Worm (Caenorhabditis elegans) whole organism, L2 larva: ENCODE measurements around the gene lgc-16.

Source experiments
- F13H6.1 ChIP-seq: sonication (generic microtip); optimal IDR thresholded peaks from 2 replicates; lab custom pipeline; 2016; ENCODE audit warnings: missing genetic modification characterization, missing compliant biosample characterization
- Y55F3AM.14 ChIP-seq: fragments of 200-800 bp; sonication (Bioruptor generic); optimal IDR thresholded peaks from 2 replicates; lab custom pipeline; 2018; ENCODE audit warnings: mild to moderate bottlenecking, missing genetic modification characterization, missing compliant biosample characterization
- ZK546.5 ChIP-seq: sonication (generic microtip); optimal IDR thresholded peaks from 2 replicates; lab custom pipeline; 2017; ENCODE audit warnings: missing biosample characterization, missing genetic modification characterization
- alr-1 ChIP-seq: fragments of 150-350 bp; optimal IDR thresholded peaks from 2 replicates; lab custom pipeline; 2014; ENCODE audit warnings: missing biosample characterization, missing genetic modification characterization
- elt-3 ChIP-seq: sonication (generic microtip); optimal IDR thresholded peaks from 2 replicates; lab custom pipeline; 2017; ENCODE audit warnings: missing biosample characterization, missing genetic modification characterization
- nhr-12 ChIP-seq: fragments of 150-350 bp; optimal IDR thresholded peaks from 2 replicates; lab custom pipeline; 2014; ENCODE audit warnings: missing biosample characterization, missing genetic modification characterization
- sma-9 ChIP-seq, 2 experiments: fragments of 150-350 bp in 1 of 2; sonication (generic microtip) in 1 of 2; optimal IDR thresholded peaks; 2 replicates each; lab custom pipeline; 2014 to 2016; ENCODE audit warnings: missing genetic modification characterization in 2 of 2, mild to moderate bottlenecking in 1 of 2, missing biosample characterization in 1 of 2, missing compliant biosample characterization in 1 of 2, missing genetic modification reagents in 1 of 2, moderate library complexity in 1 of 2
- snpc-4 ChIP-seq: fragments of 150-350 bp; optimal IDR thresholded peaks from 2 replicates; lab custom pipeline; 2014; ENCODE audit warnings: missing biosample characterization, missing genetic modification characterization
- unc-39 ChIP-seq: fragments of 150-350 bp; optimal IDR thresholded peaks from 2 replicates; lab custom pipeline; 2014; ENCODE audit warnings: missing biosample characterization, missing genetic modification characterization
- unc-55 ChIP-seq: fragments of 150-350 bp; sonication (generic microtip); optimal IDR thresholded peaks from 3 replicates; lab custom pipeline; 2014; ENCODE audit warnings: missing biosample characterization, missing genetic modification reagents, missing genetic modification characterization
- zag-1 ChIP-seq: fragments of 150-350 bp; optimal IDR thresholded peaks from 2 replicates; lab custom pipeline; 2014; ENCODE audit warnings: missing biosample characterization, missing genetic modification characterization

ce11 chrX:12167632-12168377 is 49.4 kb downstream of the lgc-16 start:
- no peak for TF ChIP-seq Y55F3AM.14 (GFP tag; lab: Kevin White, UChicago)
- TF ChIP-seq unc-55 (GFP tag; lab: Kevin White, UChicago), result no peak
- no peak for TF ChIP-seq elt-3 (tag; lab: Kevin White, UChicago)
- no peak for TF ChIP-seq zag-1 (tag; lab: Kevin White, UChicago)
- TF ChIP-seq alr-1, result no peak
- TF ChIP-seq nhr-12, result no peak
- TF ChIP-seq ZK546.5 (tag; lab: Kevin White, UChicago), result no peak
- TF ChIP-seq unc-39 (tag; lab: Kevin White, UChicago), result no peak
- TF ChIP-seq snpc-4, result no peak
- TF ChIP-seq sma-9 (GFP tag; optimal IDR thresholded peaks at IDR 0.05; lab: Kevin White, UChicago), result no peak
- TF ChIP-seq sma-9 (tag; optimal IDR thresholded peaks at IDR 0.05; lab: Kevin White, UChicago), result no peak
- TF ChIP-seq F13H6.1 (tag; lab: Kevin White, UChicago), result no peak
